Fruit fly (Drosophila melanogaster) whole organism, prepupa: ENCODE results near the gene CG11131.

ENCODE experiments used
- CG10631 ChIP-seq: fragments of 200-800 bp; sonication (Bioruptor generic); optimal IDR thresholded peaks from 2 replicates; lab custom pipeline; 2016; ENCODE audit warnings: missing biosample characterization, missing genetic modification characterization
- CG10669 ChIP-seq: fragments of 200-800 bp; sonication (Bioruptor generic); optimal IDR thresholded peaks from 3 replicates; lab custom pipeline; 2018; ENCODE audit warnings: missing biosample characterization, mild to moderate bottlenecking, missing genetic modification characterization, moderate library complexity
- CG11294 ChIP-seq: fragments of 200-800 bp; sonication (Bioruptor generic); IDR thresholded peaks from 2 replicates; pipeline ENCODE4 v1.3.6; 2022; ENCODE audit warnings: missing biosample characterization, missing genetic modification characterization
- CG11902 ChIP-seq: fragments of 200-800 bp; sonication (Bioruptor generic); optimal IDR thresholded peaks from 3 replicates; lab custom pipeline; 2016; ENCODE audit warnings: missing biosample characterization, missing genetic modification characterization
- CG15336 ChIP-seq: fragments of 200-800 bp; sonication (Bioruptor generic); IDR thresholded peaks from 2 replicates; pipeline ENCODE4 v1.3.6; 2022; ENCODE audit warnings: missing biosample characterization, missing genetic modification characterization
- CG1621 ChIP-seq: fragments of 200-800 bp; sonication (Bioruptor generic); optimal IDR thresholded peaks from 3 replicates; lab custom pipeline; 2018; ENCODE audit warnings: missing biosample characterization, mild to moderate bottlenecking, missing genetic modification characterization
- CG31627 ChIP-seq: fragments of 200-800 bp; sonication (Bioruptor generic); optimal IDR thresholded peaks from 3 replicates; lab custom pipeline; 2016; ENCODE audit warnings: missing biosample characterization, missing genetic modification characterization
- CG32006 ChIP-seq: fragments of 200-800 bp; sonication (Bioruptor generic); optimal IDR thresholded peaks from 3 replicates; lab custom pipeline; 2017; ENCODE audit warnings: missing biosample characterization, mild to moderate bottlenecking, missing genetic modification characterization
- CG3919 ChIP-seq: fragments of 200-800 bp; sonication (Bioruptor generic); optimal IDR thresholded peaks from 3 replicates; lab custom pipeline; 2016; ENCODE audit warnings: missing biosample characterization, missing genetic modification characterization
- CG6276 ChIP-seq: fragments of 200-800 bp; sonication (Bioruptor generic); optimal IDR thresholded peaks from 2 replicates; lab custom pipeline; 2017; ENCODE audit warnings: missing biosample characterization, mild to moderate bottlenecking, missing genetic modification characterization
- CG6808 ChIP-seq: fragments of 200-800 bp; sonication (Bioruptor generic); optimal IDR thresholded peaks from 3 replicates; lab custom pipeline; 2017; ENCODE audit warnings: missing biosample characterization, missing genetic modification characterization, mild to moderate bottlenecking, moderate library complexity, missing genetic modification reagents
- CG6854 ChIP-seq: fragments of 200-800 bp; sonication (Bioruptor generic); optimal IDR thresholded peaks from 2 replicates; lab custom pipeline; 2017; ENCODE audit warnings: missing biosample characterization, mild to moderate bottlenecking, missing genetic modification characterization
- CG8119 ChIP-seq: fragments of 200-800 bp; sonication (Bioruptor generic); IDR thresholded peaks from 3 replicates; pipeline ENCODE4 v1.3.6; 2022; ENCODE audit warnings: missing biosample characterization, missing genetic modification characterization
- CG8319 ChIP-seq: fragments of 200-800 bp; sonication (Bioruptor generic); optimal IDR thresholded peaks from 3 replicates; lab custom pipeline; 2016; ENCODE audit warnings: missing biosample characterization, missing genetic modification characterization
- Eip78C ChIP-seq: fragments of 200-800 bp; sonication (Bioruptor generic); peaks from one replicate; lab custom pipeline; 2016; ENCODE audit warnings: missing biosample characterization, missing genetic modification characterization
- Eip93F ChIP-seq: fragments of 200-800 bp; sonication (Bioruptor generic); optimal IDR thresholded peaks from 2 replicates; lab custom pipeline; 2016; ENCODE audit warnings: missing biosample characterization, mild to moderate bottlenecking, missing genetic modification characterization
- Ets96B ChIP-seq: fragments of 200-800 bp; optimal IDR thresholded peaks from 2 replicates; lab custom pipeline; 2019; ENCODE audit warnings: missing biosample characterization, mild to moderate bottlenecking, missing genetic modification characterization, moderate library complexity
- Hr4 ChIP-seq: fragments of 200-800 bp; sonication (Bioruptor generic); optimal IDR thresholded peaks from 3 replicates; lab custom pipeline; 2016; ENCODE audit warnings: missing biosample characterization, missing genetic modification characterization
- OdsH ChIP-seq: fragments of 200-800 bp; sonication (Bioruptor generic); optimal IDR thresholded peaks from 3 replicates; lab custom pipeline; 2016; ENCODE audit warnings: missing biosample characterization, missing genetic modification characterization
- Smox ChIP-seq: fragments of 200-800 bp; sonication (Bioruptor generic); optimal IDR thresholded peaks from 3 replicates; lab custom pipeline; 2016; ENCODE audit warnings: missing biosample characterization, missing genetic modification characterization
- achi ChIP-seq: fragments of 200-800 bp; sonication (Bioruptor generic); optimal IDR thresholded peaks from 3 replicates; lab custom pipeline; 2016; ENCODE audit warnings: missing biosample characterization, missing genetic modification characterization
- acj6 ChIP-seq: fragments of 200-800 bp; sonication (Bioruptor generic); optimal IDR thresholded peaks from 3 replicates; lab custom pipeline; 2016; ENCODE audit warnings: missing biosample characterization, missing genetic modification characterization
- cyc ChIP-seq: fragments of 200-800 bp; sonication (Bioruptor generic); optimal IDR thresholded peaks from 3 replicates; lab custom pipeline; 2016; ENCODE audit warnings: missing biosample characterization, missing genetic modification characterization
- dsx ChIP-seq: fragments of 200-800 bp; optimal IDR thresholded peaks from 3 replicates; lab custom pipeline; 2019; ENCODE audit warnings: missing biosample characterization, mild to moderate bottlenecking, missing genetic modification characterization, moderate library complexity; ENCODE audit not compliant: poor library complexity, severe bottlenecking
- eg ChIP-seq: fragments of 200-800 bp; sonication (Bioruptor generic); IDR thresholded peaks from 3 replicates; pipeline ENCODE4 v1.3.6; 2022; ENCODE audit warnings: missing biosample characterization, missing genetic modification characterization
- fd59A ChIP-seq: fragments of 200-800 bp; sonication (Bioruptor generic); optimal IDR thresholded peaks from 2 replicates; lab custom pipeline; 2017; ENCODE audit warnings: missing biosample characterization, mild to moderate bottlenecking, missing genetic modification characterization, missing genetic modification reagents
- fkh ChIP-seq: fragments of 200-800 bp; sonication (Bioruptor generic); optimal IDR thresholded peaks from 3 replicates; lab custom pipeline; 2017; ENCODE audit warnings: missing biosample characterization, mild to moderate bottlenecking, missing genetic modification characterization, moderate library complexity
- pdm3 ChIP-seq: fragments of 200-800 bp; sonication (Bioruptor generic); optimal IDR thresholded peaks from 3 replicates; lab custom pipeline; 2016; ENCODE audit warnings: missing biosample characterization, missing genetic modification characterization
- salr ChIP-seq, 2 experiments: fragments of 200-800 bp; sonication (Bioruptor generic); optimal IDR thresholded peaks; 3 replicates each; lab custom pipeline; 2016 to 2018; ENCODE audit warnings: missing biosample characterization in 2 of 2, missing genetic modification characterization in 2 of 2, mild to moderate bottlenecking in 1 of 2
- svp ChIP-seq: fragments of 200-800 bp; sonication (Bioruptor generic); peaks from one replicate; lab custom pipeline; 2016; ENCODE audit warnings: missing biosample characterization, missing genetic modification characterization
- topi ChIP-seq: fragments of 200-800 bp; sonication (Bioruptor generic); optimal IDR thresholded peaks from 3 replicates; lab custom pipeline; 2016; ENCODE audit warnings: missing biosample characterization, missing genetic modification characterization
- vri ChIP-seq: fragments of 200-800 bp; sonication (Bioruptor generic); optimal IDR thresholded peaks from 3 replicates; lab custom pipeline; 2016; ENCODE audit warnings: missing biosample characterization, mild to moderate bottlenecking, missing genetic modification characterization

CG11131 gene

dm6 chr3L:22883649-22884048 lies 14.9 kb upstream of the CG11131 start:
- TF ChIP-seq eg (GFP tag; lab: Robert Waterston, UW) (0 out of 3 replicates have a peak, but pooled peaks have one; percentile 26), CG1621 (tag; lab: Kevin White, UChicago) (no peak), Hr4 (GFP tag; lab: Kevin White, UChicago) (peak; percentile 3), Eip78C (GFP tag; lab: Kevin White, UChicago) (peak; percentile 53), CG10631 (no peak), acj6 (GFP tag; lab: Kevin White, UChicago) (no peak), pdm3 (GFP tag; lab: Kevin White, UChicago) (no peak), CG32006 (GFP tag; lab: Kevin White, UChicago) (peak; percentile 40), cyc (no peak), CG6276 (GFP tag; lab: Kevin White, UChicago) (peak; percentile 2), achi (GFP tag; lab: Kevin White, UChicago) (peak; percentile 15), CG8119 (GFP tag; lab: Robert Waterston, UW) (0 out of 3 replicates have a peak, but pooled peaks have one; percentile 39), salr (GFP tag; optimal IDR thresholded peaks at IDR 0.05; lab: Kevin White, UChicago) (no peak), OdsH (GFP tag; lab: Kevin White, UChicago) (no peak), CG6808 (no peak), CG10669 (GFP tag; lab: Kevin White, UChicago) (no peak), CG15336 (GFP tag; lab: Robert Waterston, UW) (peak; percentile 21; the same call in 1 of the 2 replicates), CG31627 (GFP tag; lab: Kevin White, UChicago) (no peak)

- TF ChIP-seq svp (GFP tag; lab: Kevin White, UChicago), result peak; percentile 60
- no peak for TF ChIP-seq OdsH (GFP tag; lab: Kevin White, UChicago)
These were observed 14.1 kb upstream of the CG11131 start for dm6 chr3L:22884481-22884880.

dm6 chr3L:22885843-22886242 lies 12.7 kb upstream of the CG11131 start:
- TF ChIP-seq svp (GFP tag; lab: Kevin White, UChicago) (peak; percentile 49), fkh (no peak)

dm6 chr3L:22886939-22887338 lies 11.6 kb upstream of the CG11131 start:
- no peak for TF ChIP-seq Ets96B (tag; lab: Kevin White, UChicago)
- peak; percentile 73 for TF ChIP-seq vri (GFP tag; lab: Kevin White, UChicago)
- no peak for TF ChIP-seq CG6854
- TF ChIP-seq svp (GFP tag; lab: Kevin White, UChicago), result peak; percentile 70
- TF ChIP-seq Smox (GFP tag; lab: Kevin White, UChicago), result no peak
- TF ChIP-seq Eip93F, result peak; percentile 53
- TF ChIP-seq dsx (GFP tag; lab: Kevin White, UChicago), result peak; percentile 26

dm6 chr3L:22887677-22888076 lies 10.9 kb upstream of the CG11131 start:
- TF ChIP-seq Eip78C (GFP tag; lab: Kevin White, UChicago), result peak; percentile 9
- TF ChIP-seq OdsH (GFP tag; lab: Kevin White, UChicago), result no peak
- TF ChIP-seq fkh, result peak; percentile 62
- no peak for TF ChIP-seq Eip93F
- no peak for TF ChIP-seq CG10669 (GFP tag; lab: Kevin White, UChicago)

dm6 chr3L:22888591-22889258 lies 9.8 kb upstream of the CG11131 start:
- TF ChIP-seq svp (GFP tag; lab: Kevin White, UChicago), result peak; percentile 61
- TF ChIP-seq topi, result no peak
- no peak for TF ChIP-seq CG11294 (GFP tag; lab: Robert Waterston, UW)
- no peak for TF ChIP-seq CG3919 (GFP tag; lab: Kevin White, UChicago)
- no peak for TF ChIP-seq CG15336 (GFP tag; lab: Robert Waterston, UW)
- no peak for TF ChIP-seq CG8319
- TF ChIP-seq fd59A, result no peak
- TF ChIP-seq CG6854, result no peak
- TF ChIP-seq CG1621 (tag; lab: Kevin White, UChicago), result no peak
- no peak for TF ChIP-seq CG11902 (GFP tag; lab: Kevin White, UChicago)
- TF ChIP-seq fkh, result peak; percentile 9
- TF ChIP-seq vri (GFP tag; lab: Kevin White, UChicago), result no peak
- peak; percentile 47 for TF ChIP-seq Eip78C (GFP tag; lab: Kevin White, UChicago)
